Worm (Caenorhabditis elegans) whole organism, late embryonic: ENCODE measurements around the gene C29F7.3.

Source experiments
- ceh-31 ChIP-seq: sonication (generic microtip); optimal IDR thresholded peaks from 2 replicates; lab custom pipeline; 2016; ENCODE audit warnings: missing genetic modification characterization, missing compliant biosample characterization
- ceh-45 ChIP-seq: fragments of 200-800 bp; sonication (Bioruptor generic); IDR thresholded peaks from 2 replicates; pipeline ENCODE4 v1.3.6; 2022; ENCODE audit warnings: missing genetic modification reagents, missing genetic modification characterization, missing compliant biosample characterization
- ceh-9 ChIP-seq: sonication (generic microtip); optimal IDR thresholded peaks from 2 replicates; lab custom pipeline; 2016; ENCODE audit warnings: mild to moderate bottlenecking, missing genetic modification characterization, inconsistent platforms, missing compliant biosample characterization
- madf-2 ChIP-seq: sonication (generic microtip); optimal IDR thresholded peaks from 2 replicates; lab custom pipeline; 2017; ENCODE audit warnings: missing genetic modification characterization, missing compliant biosample characterization
- sox-2 ChIP-seq: fragments of 200-800 bp; sonication (Bioruptor generic); IDR thresholded peaks from 2 replicates; pipeline ENCODE4 v1.3.6; 2022; ENCODE audit warnings: missing genetic modification reagents, missing genetic modification characterization, missing compliant biosample characterization
- zip-5 ChIP-seq: sonication (generic microtip); optimal IDR thresholded peaks from 2 replicates; lab custom pipeline; 2016; ENCODE audit warnings: missing genetic modification characterization, missing compliant biosample characterization

ce11 chrX:13415722-13416121 lies 4.0 kb downstream of the C29F7.3 start, which contains the start of gene C29F7.2:
- TF ChIP-seq ceh-9 (tag; lab: Kevin White, UChicago) (no peak), zip-5 (tag; lab: Kevin White, UChicago) (no peak), ceh-45 (no peak), ceh-31 (tag; lab: Kevin White, UChicago) (no peak), madf-2 (tag; lab: Kevin White, UChicago) (no peak), sox-2 (GFP tag; lab: Robert Waterston, UW) (no peak)
